Worm (Caenorhabditis elegans): ENCODE results near the gene lin-52.
A peak's percentile ranks its signal among the peaks of the same experiment; 100 is the strongest.

The lin-52 gene

DNA sequence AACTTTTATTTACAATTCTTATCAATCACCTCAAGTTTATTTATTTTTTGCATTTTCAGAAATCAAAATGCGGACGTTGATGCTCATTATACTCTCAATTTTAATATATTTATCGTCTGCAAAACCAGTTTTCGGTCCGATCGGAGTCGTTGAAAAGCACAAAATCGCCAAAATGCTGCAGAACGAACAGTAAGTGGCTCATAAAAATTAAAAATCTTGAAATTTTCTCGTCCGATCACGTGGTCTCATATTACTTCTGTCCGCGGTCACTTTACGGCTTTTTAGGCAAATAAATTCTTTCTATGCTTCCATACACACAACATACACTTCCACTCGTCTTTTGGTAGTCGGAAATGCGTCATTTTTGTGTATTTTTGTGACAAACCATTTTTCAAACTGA, 19.2 kb upstream of the lin-52 start, which contains the start of gene K11H3.5:
Gene K11H3.5 (plus strand): TSS at position 54 of the 400 bp plus-strand sequence.
- no peak for TF ChIP-seq efl-1 (optimal IDR thresholded peaks at IDR 0.05)
- TF ChIP-seq efl-1 (GFP tag; optimal IDR thresholded peaks at IDR 0.05 in 1 of 2), result peak in 1 of 2 experiments; percentile 64
- TF ChIP-seq dsc-1 (tag; optimal IDR thresholded peaks at IDR 0.05), result no peak

DNA sequence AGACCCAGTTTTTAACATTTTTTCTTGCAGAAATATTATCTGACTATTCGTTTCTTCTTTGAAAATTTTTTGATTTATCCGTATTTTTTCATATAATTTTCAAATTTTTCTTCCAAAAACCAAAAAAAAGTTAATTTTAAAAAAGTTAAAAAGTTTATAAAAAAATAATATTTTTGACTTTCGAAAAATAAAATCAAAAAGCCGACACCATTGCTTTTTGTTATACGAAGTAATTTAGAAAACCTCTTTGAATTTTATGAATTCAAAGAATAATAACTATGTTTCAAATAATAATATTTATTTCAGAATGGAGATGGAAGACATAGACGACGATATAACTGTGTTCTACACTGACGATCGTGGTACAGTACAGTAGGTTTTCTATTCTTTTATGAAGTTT, 10.3 kb upstream of the lin-52 start, which contains the start of gene K11H3.8:
Gene K11H3.8 (plus strand): TSS at position 301 of the 400 bp plus-strand sequence.
- TF ChIP-seq nhr-90 (tag; optimal IDR thresholded peaks at IDR 0.05; ENCODE audit: poor library complexity), result no peak
- no peak for TF ChIP-seq nhr-85 (tag)
- TF ChIP-seq dsc-1 (tag; optimal IDR thresholded peaks at IDR 0.05), result no peak
- no peak for TF ChIP-seq C04F5.9 (tag; optimal IDR thresholded peaks at IDR 0.05)
- TF ChIP-seq elt-2 (tag; optimal IDR thresholded peaks at IDR 0.05), result no peak
- no peak for TF ChIP-seq nhr-76 (tag; optimal IDR thresholded peaks at IDR 0.05)
- no peak for TF ChIP-seq nhr-71 (tag; optimal IDR thresholded peaks at IDR 0.05)
- TF ChIP-seq irx-1 (tag; optimal IDR thresholded peaks at IDR 0.05), result no peak
- no peak for TF ChIP-seq fkh-10 (GFP tag; optimal IDR thresholded peaks at IDR 0.05)
- TF ChIP-seq nhr-11 (tag; optimal IDR thresholded peaks at IDR 0.05), result no peak

DNA sequence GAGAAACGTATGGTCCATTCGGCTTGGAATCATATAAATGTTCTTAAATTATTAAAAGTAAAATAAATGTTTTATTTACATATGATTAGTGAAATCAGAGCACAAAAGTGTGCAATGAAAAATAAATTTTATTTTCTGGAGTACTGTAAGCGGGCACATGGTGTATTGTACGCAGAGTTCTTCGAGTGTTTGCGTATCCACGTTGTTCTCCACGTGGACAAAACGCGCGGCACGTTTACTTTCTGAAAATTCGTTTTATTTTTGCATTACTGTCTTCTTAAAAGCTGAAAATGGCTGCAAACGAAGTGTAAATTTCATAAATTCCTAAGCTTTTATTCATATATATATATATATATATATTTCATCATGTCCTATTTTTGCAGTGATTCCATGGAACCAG, 8.0 kb upstream of the lin-52 start:
- TF ChIP-seq ztf-4 (tag; optimal IDR thresholded peaks at IDR 0.05) (no peak), ceh-8 (GFP tag; optimal IDR thresholded peaks at IDR 0.05) (no peak), hlh-4 (tag; optimal IDR thresholded peaks at IDR 0.05) (no peak)

DNA sequence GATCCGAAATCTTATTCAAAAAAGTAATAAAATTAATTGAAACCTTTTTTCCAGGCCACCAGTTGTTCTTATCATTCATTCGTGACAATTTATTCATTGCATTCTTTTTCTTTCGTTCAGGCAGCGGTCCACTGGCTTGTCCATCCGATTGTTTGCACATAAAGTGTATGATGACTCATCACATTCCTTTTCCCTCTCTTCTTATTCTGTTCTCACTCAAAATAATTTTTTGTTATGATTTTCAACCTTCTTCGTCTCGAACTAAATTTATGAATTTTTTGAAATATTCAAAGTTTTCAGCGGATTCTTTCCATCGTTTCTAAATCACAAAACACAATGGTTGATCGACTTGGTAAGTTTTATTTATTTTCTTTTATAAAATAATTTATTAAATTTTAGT, 6.0 kb upstream of the lin-52 start, which contains the start of gene ZK632.12:
Gene ZK632.12 (plus strand): TSS at position 301 of the 400 bp plus-strand sequence.
- no peak for TF ChIP-seq elt-2 (tag; optimal IDR thresholded peaks at IDR 0.05)
- TF ChIP-seq aly-2 (tag; optimal IDR thresholded peaks at IDR 0.05), result no peak
- TF ChIP-seq efl-3 (GFP tag; optimal IDR thresholded peaks at IDR 0.05), result no peak
- TF ChIP-seq nhr-28 (tag; optimal IDR thresholded peaks at IDR 0.05), result no peak
- TF ChIP-seq snu-23 (GFP tag; optimal IDR thresholded peaks at IDR 0.05), result no peak
- no peak for TF ChIP-seq irx-1 (tag; optimal IDR thresholded peaks at IDR 0.05)
- TF ChIP-seq unc-98 (GFP tag; IDR thresholded peaks at IDR 0.05), result no peak
- TF ChIP-seq nhr-47 (tag; optimal IDR thresholded peaks at IDR 0.05), result no peak
- TF ChIP-seq pqm-1 (tag; optimal IDR thresholded peaks at IDR 0.05), result no peak
- no peak for TF ChIP-seq sptf-1 (tag; optimal IDR thresholded peaks at IDR 0.05)
- no peak for TF ChIP-seq C04F5.9 (tag; optimal IDR thresholded peaks at IDR 0.05)
- TF ChIP-seq vab-15 (tag; optimal IDR thresholded peaks at IDR 0.05), result no peak
- no peak for TF ChIP-seq mab-9 (GFP tag; IDR thresholded peaks at IDR 0.05)
- TF ChIP-seq nhr-12 (tag; optimal IDR thresholded peaks at IDR 0.05), result no peak
- no peak for TF ChIP-seq ces-1 (GFP tag; optimal IDR thresholded peaks at IDR 0.05)

DNA sequence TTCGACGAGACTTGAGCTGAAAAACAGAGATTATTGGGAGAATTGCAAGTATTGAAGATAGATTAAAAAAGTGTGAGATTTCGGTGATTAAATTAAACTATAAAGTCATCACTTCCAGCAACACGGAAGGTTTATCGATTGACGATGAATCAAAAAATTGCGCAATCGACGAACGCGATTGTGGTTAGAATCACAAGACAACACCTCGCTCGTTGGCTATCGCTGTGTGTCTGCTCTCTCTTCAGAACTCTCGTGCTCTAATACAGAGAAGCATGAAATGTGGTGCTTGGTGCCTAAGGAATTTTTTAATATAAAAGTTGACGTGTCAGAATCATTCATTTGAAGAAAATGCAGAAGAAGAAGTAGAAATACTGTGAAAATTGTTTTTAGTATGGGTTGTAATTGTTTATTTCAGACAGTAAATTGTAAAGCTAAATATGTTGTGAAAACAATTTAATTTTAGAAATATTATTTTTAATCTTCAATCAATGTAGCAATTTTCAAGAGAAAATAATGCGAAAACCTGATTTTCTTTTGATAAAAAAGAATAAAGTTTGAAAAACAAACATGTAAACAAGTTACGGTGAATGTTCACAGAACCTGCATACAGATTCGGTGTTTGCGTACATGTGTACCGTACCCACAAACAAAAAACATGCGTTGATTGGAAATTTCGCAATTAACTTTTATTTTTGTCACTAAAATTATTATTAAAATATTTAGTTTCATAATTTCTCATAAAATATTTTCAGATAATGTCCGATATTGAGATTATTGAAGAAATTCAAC, 2.8 kb upstream of the lin-52 start, which contains the start of the genes ZK632.10 and ZK632.11:
Gene ZK632.10 (minus strand): TSS at position 560 of the 789 bp plus-strand sequence.
Gene ZK632.11 (plus strand): TSS at position 753 of the 789 bp plus-strand sequence.
- TF ChIP-seq rnt-1 (tag; optimal IDR thresholded peaks at IDR 0.05) (peak; percentile 55), nhr-84 (tag; optimal IDR thresholded peaks at IDR 0.05) (no peak), F16B12.6 (tag; optimal IDR thresholded peaks at IDR 0.05) (peak; percentile 87), lsy-2 (tag; optimal IDR thresholded peaks at IDR 0.05) (peak; percentile 97 to 99), ceh-90 (tag; optimal IDR thresholded peaks at IDR 0.05) (no peak), egl-27 (tag; optimal IDR thresholded peaks at IDR 0.05) (no peak), lin-15B (tag; optimal IDR thresholded peaks at IDR 0.05) (peak; percentile 15), nhr-90 (tag; optimal IDR thresholded peaks at IDR 0.05; ENCODE audit: poor library complexity) (no peak), pax-3 (tag; optimal IDR thresholded peaks at IDR 0.05) (no peak), lir-3 (tag; optimal IDR thresholded peaks at IDR 0.05; ENCODE audit: poor library complexity) (no peak), irx-1 (tag; optimal IDR thresholded peaks at IDR 0.05) (no peak), mdl-1 (tag; optimal IDR thresholded peaks at IDR 0.05) (peak in 1 of 2 experiments; percentile 47), nhr-11 (tag; optimal IDR thresholded peaks at IDR 0.05) (no peak), lin-13 (GFP tag; optimal IDR thresholded peaks at IDR 0.05) (peak; percentile 47), ceh-8 (GFP tag; optimal IDR thresholded peaks at IDR 0.05) (no peak), nhr-77 (tag; optimal IDR thresholded peaks at IDR 0.05) (peak; percentile 2), vab-15 (tag; optimal IDR thresholded peaks at IDR 0.05) (no peak), nhr-28 (tag; optimal IDR thresholded peaks at IDR 0.05) (no peak), lin-35 (GFP tag; optimal IDR thresholded peaks at IDR 0.05) (peak; percentile 61 to 70), grh-1 (GFP tag; IDR thresholded peaks at IDR 0.05) (no peak), unc-86 (tag; optimal IDR thresholded peaks at IDR 0.05) (no peak), dpl-1 (GFP tag; optimal IDR thresholded peaks at IDR 0.05) (peak; percentile 26 to 76 (median 44)), xbp-1 (tag; optimal IDR thresholded peaks at IDR 0.05) (no peak)
